Fruit fly (Drosophila melanogaster) whole organism, embryonic: ENCODE data around the gene CG5235.

ENCODE experiments used
- Atf6 ChIP-seq: fragments of 200-800 bp; sonication (Bioruptor generic); IDR thresholded peaks from 2 replicates; pipeline ENCODE4 v1.3.6; 2022; ENCODE audit warnings: missing biosample characterization, missing genetic modification characterization
- Bgb ChIP-seq: fragments of 200-800 bp; sonication (Bioruptor generic); IDR thresholded peaks from 2 replicates; pipeline ENCODE4 v1.3.6; 2022; ENCODE audit warnings: missing biosample characterization, missing genetic modification characterization; ENCODE audit not compliant: partially characterized antibody
- CG12391 ChIP-seq: fragments of 200-800 bp; sonication (Bioruptor generic); optimal IDR thresholded peaks from 3 replicates; lab custom pipeline; 2018; ENCODE audit warnings: missing biosample characterization, mild to moderate bottlenecking, missing genetic modification characterization, moderate library complexity
- CG13123 ChIP-seq: fragments of 200-800 bp; sonication (Bioruptor generic); optimal IDR thresholded peaks from 2 replicates; lab custom pipeline; 2016; ENCODE audit warnings: missing biosample characterization, missing genetic modification characterization
- CG13624 ChIP-seq: fragments of 200-800 bp; sonication (Bioruptor generic); optimal IDR thresholded peaks from 2 replicates; lab custom pipeline; 2016; ENCODE audit warnings: missing biosample characterization, missing genetic modification characterization
- CG13894 ChIP-seq: fragments of 200-800 bp; sonication (Bioruptor generic); optimal IDR thresholded peaks from 3 replicates; lab custom pipeline; 2018; ENCODE audit warnings: missing biosample characterization, mild to moderate bottlenecking, missing genetic modification characterization, moderate library complexity
- CG16813 ChIP-seq: fragments of 200-800 bp; sonication (Bioruptor generic); IDR thresholded peaks from 3 replicates; pipeline ENCODE4 v1.3.6; 2022; ENCODE audit warnings: missing biosample characterization, missing genetic modification characterization; ENCODE audit not compliant: partially characterized antibody
- CG17568 ChIP-seq: fragments of 200-800 bp; sonication (Bioruptor generic); optimal IDR thresholded peaks from 2 replicates; lab custom pipeline; 2018; ENCODE audit warnings: missing biosample characterization, mild to moderate bottlenecking, missing genetic modification characterization, moderate library complexity
- CG17802 ChIP-seq: fragments of 200-800 bp; sonication (Bioruptor generic); optimal IDR thresholded peaks from 2 replicates; lab custom pipeline; 2018; ENCODE audit warnings: missing biosample characterization, mild to moderate bottlenecking, missing genetic modification characterization, moderate library complexity
- CG2129 ChIP-seq: fragments of 200-800 bp; sonication (Bioruptor generic); IDR thresholded peaks from 2 replicates; pipeline ENCODE4 v1.3.6; 2022; ENCODE audit warnings: missing biosample characterization, missing genetic modification characterization; ENCODE audit not compliant: partially characterized antibody
- CG2712 ChIP-seq: fragments of 200-800 bp; optimal IDR thresholded peaks from 3 replicates; lab custom pipeline; 2019; ENCODE audit warnings: missing biosample characterization, mild to moderate bottlenecking, missing genetic modification characterization, moderate library complexity
- CG31224 ChIP-seq: fragments of 200-800 bp; sonication (Bioruptor generic); IDR thresholded peaks from 2 replicates; pipeline ENCODE4 v1.3.6; 2022; ENCODE audit warnings: missing biosample characterization, missing genetic modification characterization
- CG32532 ChIP-seq: fragments of 200-800 bp; sonication (Bioruptor generic); IDR thresholded peaks from 2 replicates; pipeline ENCODE4 v1.3.6; 2022; ENCODE audit warnings: missing biosample characterization, missing genetic modification characterization
- CG33557 ChIP-seq: fragments of 200-800 bp; sonication (Bioruptor generic); optimal IDR thresholded peaks from 2 replicates; lab custom pipeline; 2019; ENCODE audit warnings: missing biosample characterization, mild to moderate bottlenecking, missing genetic modification characterization, moderate library complexity
- CG3407 ChIP-seq: fragments of 200-800 bp; sonication (Bioruptor generic); optimal IDR thresholded peaks from 2 replicates; lab custom pipeline; 2018; ENCODE audit warnings: missing biosample characterization, mild to moderate bottlenecking, missing genetic modification characterization
- CG6791 ChIP-seq: fragments of 200-800 bp; sonication (Bioruptor generic); IDR thresholded peaks from 3 replicates; pipeline ENCODE4 v1.3.6; 2022; ENCODE audit warnings: missing biosample characterization, missing genetic modification characterization; ENCODE audit not compliant: partially characterized antibody
- CG6813 ChIP-seq: fragments of 200-800 bp; sonication (Bioruptor generic); optimal IDR thresholded peaks from 2 replicates; lab custom pipeline; 2017; ENCODE audit warnings: missing biosample characterization, missing genetic modification characterization, mild to moderate bottlenecking, moderate library complexity, missing genetic modification reagents
- CHES-1-like ChIP-seq: fragments of 200-800 bp; sonication (Bioruptor generic); optimal IDR thresholded peaks from 2 replicates; lab custom pipeline; 2016; ENCODE audit warnings: missing biosample characterization, missing genetic modification characterization
- Chrac-16 ChIP-seq: fragments of 200-800 bp; sonication (Bioruptor generic); optimal IDR thresholded peaks from 3 replicates; lab custom pipeline; 2016; ENCODE audit warnings: missing biosample characterization, missing genetic modification characterization
- CkIIα-i1 ChIP-seq: fragments of 200-800 bp; sonication (Bioruptor generic); IDR thresholded peaks from 2 replicates; pipeline ENCODE4 v1.3.6; 2022; ENCODE audit warnings: missing biosample characterization, missing genetic modification characterization
- Dll ChIP-seq: fragments of 200-800 bp; sonication (Bioruptor generic); IDR thresholded peaks from 4 replicates; pipeline ENCODE4 v1.3.6; 2022; ENCODE audit warnings: missing biosample characterization, missing genetic modification characterization; ENCODE audit not compliant: partially characterized antibody
- Fer1 ChIP-seq: fragments of 200-800 bp; sonication (Bioruptor generic); optimal IDR thresholded peaks from 2 replicates; lab custom pipeline; 2017; ENCODE audit warnings: missing biosample characterization, mild to moderate bottlenecking, missing genetic modification characterization
- Jarid2 ChIP-seq: fragments of 200-800 bp; sonication (Bioruptor generic); optimal IDR thresholded peaks from 3 replicates; lab custom pipeline; 2017; ENCODE audit warnings: mild to moderate bottlenecking, missing biosample characterization, missing genetic modification reagents, missing genetic modification characterization
- Kr ChIP-seq: fragments of 200-800 bp; sonication (Bioruptor generic); optimal IDR thresholded peaks from 2 replicates; lab custom pipeline; 2017; ENCODE audit warnings: missing biosample characterization, mild to moderate bottlenecking, missing genetic modification characterization
- Lhr ChIP-seq: fragments of 200-800 bp; sonication (Bioruptor generic); optimal IDR thresholded peaks from 3 replicates; lab custom pipeline; 2017; ENCODE audit warnings: mild to moderate bottlenecking, missing biosample characterization, missing genetic modification reagents, missing genetic modification characterization
- MESR4 ChIP-seq: fragments of 200-800 bp; sonication (Bioruptor generic); optimal IDR thresholded peaks from 2 replicates; lab custom pipeline; 2018; ENCODE audit warnings: missing biosample characterization, mild to moderate bottlenecking, missing genetic modification characterization, moderate library complexity
- Optix ChIP-seq: fragments of 200-800 bp; sonication (Bioruptor generic); IDR thresholded peaks from 3 replicates; pipeline ENCODE4 v1.3.6; 2022; ENCODE audit warnings: missing biosample characterization, missing genetic modification characterization
- Xrp1 ChIP-seq: fragments of 200-800 bp; sonication (Bioruptor generic); IDR thresholded peaks from 2 replicates; pipeline ENCODE4 v1.3.6; 2022; ENCODE audit warnings: missing biosample characterization, missing genetic modification characterization
- bbx ChIP-seq: fragments of 200-800 bp; sonication (Bioruptor generic); IDR thresholded peaks from 2 replicates; pipeline ENCODE4 v1.3.6; 2022; ENCODE audit warnings: missing biosample characterization, missing genetic modification characterization; ENCODE audit not compliant: partially characterized antibody
- cato ChIP-seq: fragments of 200-800 bp; sonication (Bioruptor generic); optimal IDR thresholded peaks from 2 replicates; lab custom pipeline; 2016; ENCODE audit warnings: missing biosample characterization, missing genetic modification characterization, borderline replicate concordance
- ci ChIP-seq: fragments of 200-800 bp; sonication (Bioruptor generic); IDR thresholded peaks from 3 replicates; pipeline ENCODE4 v1.3.6; 2022; ENCODE audit warnings: missing biosample characterization, missing genetic modification characterization
- dan ChIP-seq: fragments of 200-800 bp; sonication (Bioruptor generic); IDR thresholded peaks from 2 replicates; pipeline ENCODE4 v1.3.6; 2022; ENCODE audit warnings: missing biosample characterization, missing genetic modification characterization
- dimm ChIP-seq: fragments of 200-800 bp; sonication (Bioruptor generic); IDR thresholded peaks from 2 replicates; pipeline ENCODE4 v1.3.6; 2022; ENCODE audit warnings: missing biosample characterization, missing genetic modification characterization
- en ChIP-seq: fragments of 200-800 bp; sonication (Bioruptor generic); optimal IDR thresholded peaks from 2 replicates; lab custom pipeline; 2016; ENCODE audit warnings: missing biosample characterization, missing genetic modification characterization
- esg ChIP-seq: fragments of 200-800 bp; sonication (Bioruptor generic); conservative IDR thresholded peaks from 2 replicates; pipeline ENCODE4 v1.3.6; 2022; ENCODE audit warnings: missing biosample characterization, missing genetic modification characterization
- gro ChIP-seq: fragments of 200-800 bp; sonication (Bioruptor generic); optimal IDR thresholded peaks from 2 replicates; lab custom pipeline; 2016; ENCODE audit warnings: missing biosample characterization, missing genetic modification characterization
- insv ChIP-seq, 2 experiments: fragments of 200-800 bp; sonication (Bioruptor generic); optimal IDR thresholded peaks; 3 replicates each; lab custom pipeline; 2016 to 2018; ENCODE audit warnings: missing biosample characterization in 2 of 2, missing genetic modification characterization in 2 of 2
- kni ChIP-seq: fragments of 200-800 bp; sonication (Bioruptor generic); optimal IDR thresholded peaks from 3 replicates; lab custom pipeline; 2017; ENCODE audit warnings: mild to moderate bottlenecking, missing biosample characterization, missing genetic modification reagents, missing genetic modification characterization
- lmd ChIP-seq: fragments of 200-800 bp; sonication (Bioruptor generic); IDR thresholded peaks from 2 replicates; pipeline ENCODE4 v1.3.6; 2022; ENCODE audit warnings: missing biosample characterization, missing genetic modification characterization
- luna ChIP-seq: fragments of 200-800 bp; sonication (Bioruptor generic); optimal IDR thresholded peaks from 2 replicates; lab custom pipeline; 2016; ENCODE audit warnings: missing biosample characterization, missing genetic modification characterization
- mld ChIP-seq: fragments of 200-800 bp; sonication (Bioruptor generic); IDR thresholded peaks from 3 replicates; pipeline ENCODE4 v1.3.6; 2022; ENCODE audit warnings: missing biosample characterization, missing genetic modification characterization; ENCODE audit not compliant: partially characterized antibody
- nerfin-2 ChIP-seq: fragments of 200-800 bp; sonication (Bioruptor generic); IDR thresholded peaks from 2 replicates; pipeline ENCODE4 v1.3.6; 2022; ENCODE audit warnings: missing biosample characterization, missing genetic modification characterization; ENCODE audit not compliant: partially characterized antibody
- nmo ChIP-seq: fragments of 200-800 bp; sonication (Bioruptor generic); optimal IDR thresholded peaks from 2 replicates; lab custom pipeline; 2018; ENCODE audit warnings: missing biosample characterization, mild to moderate bottlenecking, missing genetic modification characterization, moderate library complexity
- oc ChIP-seq: fragments of 200-800 bp; sonication (Bioruptor generic); optimal IDR thresholded peaks from 2 replicates; lab custom pipeline; 2018; ENCODE audit warnings: missing biosample characterization, mild to moderate bottlenecking, missing genetic modification characterization, moderate library complexity
- onecut ChIP-seq: fragments of 200-800 bp; sonication (Bioruptor generic); IDR thresholded peaks from 2 replicates; pipeline ENCODE4 v1.3.6; 2022; ENCODE audit warnings: missing biosample characterization, missing genetic modification characterization
- sug ChIP-seq: fragments of 200-800 bp; optimal IDR thresholded peaks from 2 replicates; lab custom pipeline; 2019; ENCODE audit warnings: missing biosample characterization, mild to moderate bottlenecking, missing genetic modification characterization, moderate library complexity
- vfl ChIP-seq: fragments of 200-800 bp; sonication (Bioruptor generic); optimal IDR thresholded peaks from 2 replicates; lab custom pipeline; 2016; ENCODE audit warnings: missing biosample characterization, missing genetic modification characterization
- vvl ChIP-seq: fragments of 200-800 bp; sonication (Bioruptor generic); IDR thresholded peaks from 2 replicates; pipeline ENCODE4 v1.3.6; 2022; ENCODE audit warnings: missing biosample characterization, missing genetic modification characterization

CG5235 gene

DNA sequence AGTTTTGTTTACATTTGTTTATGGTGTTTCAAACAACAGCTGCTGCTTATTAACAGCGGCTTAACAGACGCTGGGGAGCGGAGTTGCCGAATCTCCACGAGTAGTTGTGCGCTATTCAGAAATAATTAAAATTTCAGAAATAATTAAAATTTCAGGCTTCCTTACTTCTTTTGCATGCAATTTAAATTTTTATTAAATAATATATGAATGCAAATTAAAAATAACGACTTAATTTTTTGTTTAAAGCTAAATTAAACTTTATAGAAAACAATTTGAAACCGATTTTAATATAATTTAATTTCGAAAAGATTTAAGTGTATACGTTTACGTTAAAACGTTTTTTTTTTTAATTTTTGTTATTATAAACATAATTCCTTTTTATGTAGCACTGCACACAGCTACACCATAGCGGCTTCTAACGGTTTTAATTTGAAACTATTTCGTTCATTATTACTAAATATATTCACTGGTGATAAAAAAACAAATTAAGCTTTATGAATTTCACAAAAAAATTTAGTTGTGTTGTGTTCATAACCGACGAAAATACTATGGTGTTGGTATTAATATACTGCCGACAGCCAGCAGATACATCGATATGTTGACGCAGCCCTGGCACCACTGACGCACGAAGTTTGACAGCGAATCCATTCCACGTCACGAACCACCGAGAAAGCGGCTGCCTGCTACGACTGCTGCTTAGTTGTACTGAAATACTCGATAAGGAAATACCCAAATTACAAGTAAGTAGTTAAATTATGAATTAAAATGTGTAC, 39.0 kb upstream of the CG5235 start, which contains the start of gene SsRbeta (continued):
- TF ChIP-seq CG13894 (tag; lab: Kevin White, UChicago) (no peak), cato (GFP tag; lab: Kevin White, UChicago) (no peak), mld (GFP tag; lab: Robert Waterston, UW) (no peak), CG16813 (GFP tag; lab: Robert Waterston, UW) (peak; percentile 69), lmd (GFP tag; lab: Robert Waterston, UW) (peak; percentile 4; the same call in 1 of the 2 replicates), Optix (no peak), esg (GFP tag; lab: Robert Waterston, UW) (peak; percentile 41), CG17568 (GFP tag; lab: Kevin White, UChicago) (no peak), Xrp1 (GFP tag; lab: Robert Waterston, UW) (peak; percentile 56), Lhr (GFP tag; lab: Kevin White, UChicago) (peak; percentile 18), CG13624 (GFP tag; lab: Kevin White, UChicago) (peak; percentile 43), ci (peak; percentile 83), CG12391 (tag; lab: Kevin White, UChicago) (peak; percentile 32), CkIIα-i1 (no peak), CG2712 (tag; lab: Kevin White, UChicago) (peak; percentile 14), sug (tag; lab: Kevin White, UChicago) (no peak), vvl (GFP tag; lab: Robert Waterston, UW) (peak; percentile 32), luna (GFP tag; lab: Kevin White, UChicago) (no peak), oc (tag; lab: Kevin White, UChicago) (no peak), CHES-1-like (GFP tag; lab: Kevin White, UChicago) (peak; percentile 60), dan (GFP tag; lab: Robert Waterston, UW) (no peak), gro (GFP tag; lab: Kevin White, UChicago) (peak; percentile 43), CG2129 (GFP tag; lab: Robert Waterston, UW) (peak; percentile 36), CG6791 (peak; percentile 82), kni (GFP tag; lab: Kevin White, UChicago) (peak; percentile 5), Chrac-16 (GFP tag; lab: Kevin White, UChicago) (no peak), CG17802 (tag; lab: Kevin White, UChicago) (no peak), insv (GFP tag; optimal IDR thresholded peaks at IDR 0.05; lab: Kevin White, UChicago) (no peak), Bgb (GFP tag; lab: Robert Waterston, UW) (peak; percentile 84), dimm (no peak), Jarid2 (GFP tag; lab: Kevin White, UChicago) (peak; percentile 37), nmo (GFP tag; lab: Kevin White, UChicago) (peak; percentile 9), CG32532 (GFP tag; lab: Robert Waterston, UW) (peak; percentile 85), Kr (GFP tag; lab: Kevin White, UChicago) (no peak), Fer1 (GFP tag; lab: Kevin White, UChicago) (no peak), Atf6 (GFP tag; lab: Robert Waterston, UW) (no peak), CG6813 (no peak), onecut (GFP tag; lab: Robert Waterston, UW) (no peak; the same call in 1 of the 2 replicates), Dll (GFP tag; lab: Robert Waterston, UW) (peak; percentile 67), CG31224 (GFP tag; lab: Robert Waterston, UW) (0 out of 2 replicates have a peak, but pooled peaks have one; percentile 48), MESR4 (GFP tag; lab: Kevin White, UChicago) (peak; percentile 94), vfl (GFP tag; lab: Kevin White, UChicago) (no peak), CG33557 (GFP tag; lab: Kevin White, UChicago) (no peak), CG3407 (GFP tag; lab: Kevin White, UChicago) (no peak), nerfin-2 (GFP tag; lab: Robert Waterston, UW) (peak; percentile 45), en (GFP tag; lab: Kevin White, UChicago) (no peak), CG13123 (GFP tag; lab: Kevin White, UChicago) (no peak), bbx (GFP tag; lab: Robert Waterston, UW) (peak; percentile 83)
